Fruit fly (Drosophila melanogaster): Measurements from ENCODE around the gene CG7215.

CG7215 gene

dm6 chr3R:18171983-18172967, 5.2 kb upstream of the CG7215 start (continued):
- TF ChIP-seq fd85E (GFP tag; optimal IDR thresholded peaks at IDR 0.05): no peak
- peak; percentile 64 for TF ChIP-seq Sox15 (GFP tag; optimal IDR thresholded peaks at IDR 0.05)
- peak; percentile 83 for TF ChIP-seq topi (GFP tag; optimal IDR thresholded peaks at IDR 0.05)
- peak; percentile 85 for TF ChIP-seq esn (GFP tag; optimal IDR thresholded peaks at IDR 0.05)
- peak; percentile 66 for TF ChIP-seq Gug (GFP tag; IDR thresholded peaks at IDR 0.05)
- TF ChIP-seq CG4318 (GFP tag; optimal IDR thresholded peaks at IDR 0.05): peak; percentile 79
- peak; percentile 84 for TF ChIP-seq OdsH (GFP tag; optimal IDR thresholded peaks at IDR 0.05)
- peak; percentile 85 for TF ChIP-seq pdm3 (GFP tag; optimal IDR thresholded peaks at IDR 0.05)
- peak; percentile 47 for TF ChIP-seq Blimp-1 (GFP tag; optimal IDR thresholded peaks at IDR 0.05)
- TF ChIP-seq CG10669 (GFP tag; optimal IDR thresholded peaks at IDR 0.05): no peak
- peak; percentile 67 for TF ChIP-seq Ets96B (tag; optimal IDR thresholded peaks at IDR 0.05)
- peak; percentile 72 for TF ChIP-seq Ets21C (GFP tag; optimal IDR thresholded peaks at IDR 0.05)
- peak; percentile 91 for TF ChIP-seq svp (GFP tag)
- no peak for TF ChIP-seq Sox102F (GFP tag; optimal IDR thresholded peaks at IDR 0.05)
- TF ChIP-seq salr (GFP tag; optimal IDR thresholded peaks at IDR 0.05): peak in 1 of 2 experiments; percentile 87
- TF ChIP-seq lz (GFP tag; optimal IDR thresholded peaks at IDR 0.05): peak; percentile 79
- TF ChIP-seq CG15336 (GFP tag; IDR thresholded peaks at IDR 0.05): peak; percentile 85
- peak; percentile 82 for TF ChIP-seq cyc (GFP tag; optimal IDR thresholded peaks at IDR 0.05)
- TF ChIP-seq CG6854 (GFP tag; optimal IDR thresholded peaks at IDR 0.05): peak; percentile 26
- peak; percentile 92 for TF ChIP-seq Hr4 (GFP tag; optimal IDR thresholded peaks at IDR 0.05)
- peak; percentile 50 for TF ChIP-seq CG11902 (GFP tag; optimal IDR thresholded peaks at IDR 0.05)
- TF ChIP-seq CG32006 (GFP tag; optimal IDR thresholded peaks at IDR 0.05): peak; percentile 95
- TF ChIP-seq CG10631 (GFP tag; optimal IDR thresholded peaks at IDR 0.05): no peak
- TF ChIP-seq CG6792 (GFP tag; optimal IDR thresholded peaks at IDR 0.05): peak; percentile 66
- TF ChIP-seq CG3032 (tag; optimal IDR thresholded peaks at IDR 0.05): peak; percentile 64
- peak; percentile 89 for TF ChIP-seq CG8119 (GFP tag; IDR thresholded peaks at IDR 0.05)
- TF ChIP-seq fkh (GFP tag; optimal IDR thresholded peaks at IDR 0.05): no peak

- TF ChIP-seq Hr4 (GFP tag; optimal IDR thresholded peaks at IDR 0.05) (no peak), acj6 (GFP tag; optimal IDR thresholded peaks at IDR 0.05) (no peak), CG1621 (tag; optimal IDR thresholded peaks at IDR 0.05) (no peak), Ets96B (tag; optimal IDR thresholded peaks at IDR 0.05) (no peak), Eip75B (GFP tag; optimal IDR thresholded peaks at IDR 0.05) (no peak), Gug (GFP tag; IDR thresholded peaks at IDR 0.05) (no peak), ss (GFP tag; optimal IDR thresholded peaks at IDR 0.05) (no peak), achi (GFP tag; optimal IDR thresholded peaks at IDR 0.05) (no peak), Hr38 (GFP tag; optimal IDR thresholded peaks at IDR 0.05) (no peak), CG34406 (GFP tag; optimal IDR thresholded peaks at IDR 0.05) (no peak), Sox102F (GFP tag; optimal IDR thresholded peaks at IDR 0.05) (no peak), eg (GFP tag; IDR thresholded peaks at IDR 0.05) (peak; percentile 20; the same call in 1 of the 3 replicates), fkh (GFP tag; optimal IDR thresholded peaks at IDR 0.05) (peak; percentile 8), Met (GFP tag; optimal IDR thresholded peaks at IDR 0.05) (no peak), CG6854 (GFP tag; optimal IDR thresholded peaks at IDR 0.05) (no peak), CG6808 (GFP tag; optimal IDR thresholded peaks at IDR 0.05) (no peak), CG3032 (tag; optimal IDR thresholded peaks at IDR 0.05) (no peak), vri (GFP tag; optimal IDR thresholded peaks at IDR 0.05) (peak; percentile 51), CG8119 (GFP tag; IDR thresholded peaks at IDR 0.05) (peak; percentile 21; the same call in 1 of the 3 replicates), Hr39 (GFP tag; optimal IDR thresholded peaks at IDR 0.05) (no peak), Eip78C (GFP tag) (peak; percentile 10), CG15336 (GFP tag; IDR thresholded peaks at IDR 0.05) (peak; percentile 28; the same call in 1 of the 2 replicates)
These were observed 3.0 kb upstream of the CG7215 start for dm6 chr3R:18169982-18170531.
